Fruit fly (Drosophila melanogaster): Measurements from ENCODE around the gene dpr17.

DNA sequence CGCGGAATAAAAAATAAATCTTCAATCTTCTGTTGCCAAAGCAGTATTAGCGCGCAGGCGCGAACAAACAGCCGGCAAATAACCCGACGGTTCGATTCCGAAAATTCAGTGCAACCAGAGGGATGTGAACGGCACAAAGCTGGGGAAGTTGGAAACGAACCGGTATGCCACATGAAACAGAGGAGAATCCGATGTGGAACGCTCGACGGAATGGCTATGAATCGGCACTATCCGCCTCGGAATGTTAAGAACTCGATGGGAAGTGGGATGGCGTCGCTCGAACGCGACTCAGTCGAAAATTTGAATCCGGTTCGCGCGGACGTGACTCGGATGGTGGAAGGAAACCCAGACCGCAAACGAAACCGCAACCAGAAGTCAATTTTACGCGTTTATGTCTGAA is at the start of gene dpr17:
- no peak for TF ChIP-seq ash1 (GFP tag; optimal IDR thresholded peaks at IDR 0.05)
- no peak for TF ChIP-seq odd (GFP tag; optimal IDR thresholded peaks at IDR 0.05)
- TF ChIP-seq MESR4 (GFP tag; optimal IDR thresholded peaks at IDR 0.05) = no peak
- TF ChIP-seq CG17802 (tag; optimal IDR thresholded peaks at IDR 0.05) = no peak

Measured in whole organism, embryonic.